Worm (Caenorhabditis elegans): ENCODE data around the gene sru-45.

sru-45 gene

DNA sequence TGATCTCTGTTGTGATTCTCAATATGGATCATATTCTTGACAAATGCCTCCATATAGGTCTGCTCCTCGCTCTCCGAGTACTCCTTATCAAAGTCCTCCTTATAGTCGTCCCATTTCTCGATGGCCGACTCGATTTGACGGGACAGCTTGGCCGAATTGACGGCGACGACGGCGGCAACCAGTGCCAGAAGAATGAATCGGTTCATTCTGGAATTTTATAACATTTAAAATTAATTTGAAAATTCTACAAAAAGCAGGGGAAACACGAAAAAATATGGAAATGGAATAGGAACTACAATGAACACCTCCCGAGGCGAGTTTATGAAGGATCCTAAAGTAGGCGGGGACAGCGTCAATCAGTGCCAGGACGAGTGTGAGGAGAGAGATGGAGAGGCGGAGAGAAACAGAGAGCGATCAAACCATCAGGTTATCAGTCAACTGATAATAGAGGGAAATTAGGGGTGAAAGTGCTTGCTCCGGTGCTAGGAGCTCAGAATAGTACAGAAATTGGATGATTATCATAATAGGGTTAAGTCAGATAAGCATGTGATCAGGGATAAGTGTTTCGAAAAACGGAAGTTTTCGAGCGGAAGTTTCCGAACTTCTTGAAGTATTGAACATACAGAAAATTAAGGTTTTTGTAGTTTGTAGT lies 29.5 kb downstream of the sru-45 start, which contains the start of gene cpl-1 (continued):
- TF ChIP-seq hsf-1 (GFP tag; IDR thresholded peaks at IDR 0.05) = no peak
- no peak for TF ChIP-seq mxl-1 (tag; optimal IDR thresholded peaks at IDR 0.05)
- TF ChIP-seq bed-1 (GFP tag; IDR thresholded peaks at IDR 0.05) = no peak
- TF ChIP-seq ama-1 (optimal IDR thresholded peaks at IDR 0.05) = peak; percentile 63
- TF ChIP-seq ama-1 (GFP tag; optimal IDR thresholded peaks at IDR 0.05) = no peak
- TF ChIP-seq snpc-3.4 (tag; optimal IDR thresholded peaks at IDR 0.05) = no peak
- TF ChIP-seq unc-62 (GFP tag; optimal IDR thresholded peaks at IDR 0.05) = no peak
- TF ChIP-seq Y53F4B.3 (GFP tag; IDR thresholded peaks at IDR 0.05) = no peak
- TF ChIP-seq pha-4 (tag; optimal IDR thresholded peaks at IDR 0.05) = no peak
- no peak for TF ChIP-seq F10E7.11 (tag; optimal IDR thresholded peaks at IDR 0.05)
- no peak for TF ChIP-seq akir-1 (GFP tag; optimal IDR thresholded peaks at IDR 0.05)

ce11 chrV:16596102-16596501 lies 30.4 kb downstream of the sru-45 start:
- TF ChIP-seq chd-7 (tag; optimal IDR thresholded peaks at IDR 0.05) = no peak
- no peak for TF ChIP-seq rcor-1 (GFP tag; IDR thresholded peaks at IDR 0.05)
- no peak for TF ChIP-seq F22D6.2 (tag; optimal IDR thresholded peaks at IDR 0.05)
- no peak for TF ChIP-seq B0035.1 (tag; optimal IDR thresholded peaks at IDR 0.05)
- no peak for TF ChIP-seq snpc-1.3 (tag; optimal IDR thresholded peaks at IDR 0.05; ENCODE audit: insufficient read depth)
- TF ChIP-seq attf-6 (GFP tag; IDR thresholded peaks at IDR 0.05) = no peak
- no peak for TF ChIP-seq unc-62 (GFP tag; optimal IDR thresholded peaks at IDR 0.05)
- no peak for TF ChIP-seq egrh-3 (GFP tag; IDR thresholded peaks at IDR 0.05)
- no peak for TF ChIP-seq snpc-4 (GFP tag; optimal IDR thresholded peaks at IDR 0.05)
- no peak for TF ChIP-seq snpc-4 (tag; optimal IDR thresholded peaks at IDR 0.05)
- no peak for TF ChIP-seq sea-2 (GFP tag; IDR thresholded peaks at IDR 0.05)
- TF ChIP-seq ceh-40 (GFP tag; IDR thresholded peaks at IDR 0.05) = no peak
- no peak for TF ChIP-seq F55B11.4 (tag; optimal IDR thresholded peaks at IDR 0.05; ENCODE audit: borderline replicate concordance, insufficient read depth)
- no peak for TF ChIP-seq dox-1 (GFP tag; IDR thresholded peaks at IDR 0.05)
- TF ChIP-seq cebp-1 (GFP tag; IDR thresholded peaks at IDR 0.05) = no peak
- no peak for TF ChIP-seq cebp-1 (tag; optimal IDR thresholded peaks at IDR 0.05)
- no peak for TF ChIP-seq F49E8.2 (tag; optimal IDR thresholded peaks at IDR 0.05; ENCODE audit: insufficient read depth)

DNA sequence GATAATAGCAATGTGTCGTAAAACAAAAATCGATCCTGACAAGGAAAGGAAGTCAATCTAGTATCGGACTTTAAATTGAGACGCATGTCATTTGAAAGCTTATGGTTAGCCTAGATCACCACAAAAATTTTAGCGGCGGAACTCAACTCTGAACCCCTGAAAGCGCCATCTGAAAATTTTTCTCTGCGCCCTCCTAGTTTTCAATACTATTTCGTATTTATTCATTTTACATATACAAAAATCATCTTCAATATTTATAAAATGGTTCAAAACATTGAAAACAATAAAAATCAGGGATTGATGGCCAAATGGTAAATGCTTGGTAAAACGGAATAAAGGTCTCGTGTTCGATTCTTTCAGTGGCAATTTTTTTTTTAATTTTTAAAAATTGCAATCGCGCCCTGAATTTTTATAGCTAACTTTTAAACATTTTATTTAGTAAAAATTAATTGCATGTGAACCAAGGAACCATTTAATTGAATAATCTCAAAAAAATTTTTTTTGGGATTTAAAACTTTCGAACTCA lies 31.7 kb downstream of the sru-45 start:
- TF ChIP-seq ztf-25 (GFP tag; IDR thresholded peaks at IDR 0.05) (0 out of 2 replicates have a peak, but pooled peaks have one; percentile 29), pbrm-1 (GFP tag; IDR thresholded peaks at IDR 0.05) (0 out of 2 replicates have a peak, but pooled peaks have one; percentile 35), hmg-1.2 (GFP tag; IDR thresholded peaks at IDR 0.05) (peak; percentile 94), attf-6 (GFP tag; IDR thresholded peaks at IDR 0.05) (peak; percentile 60; the same call in 1 of the 2 replicates), lin-26 (GFP tag; IDR thresholded peaks at IDR 0.05) (peak; percentile 71)

DNA sequence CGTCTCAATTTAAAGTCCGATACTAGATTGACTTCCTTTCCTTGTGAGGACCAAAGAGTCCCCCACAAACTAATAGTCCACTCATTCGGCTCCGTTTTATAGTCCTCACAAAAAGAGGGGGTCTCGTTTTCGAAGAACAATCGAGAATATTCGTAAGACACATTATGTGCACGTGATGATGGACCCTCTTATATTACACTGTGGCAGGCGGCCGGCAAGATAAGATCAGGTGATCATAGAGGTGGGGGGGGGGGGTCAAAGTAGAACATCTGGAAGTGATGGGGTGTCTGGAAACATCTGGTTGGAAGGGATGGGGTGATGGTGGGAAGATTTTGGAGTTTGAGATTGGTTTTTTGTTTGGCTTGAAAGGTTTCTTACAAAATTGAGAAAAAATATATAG lies 32.7 kb downstream of the sru-45 start:
- TF ChIP-seq gei-17 (GFP tag; optimal IDR thresholded peaks at IDR 0.05) (no peak), C06A6.2 (GFP tag; conservative IDR thresholded peaks at IDR 0.05) (peak; percentile 64; the same call in 1 of the 2 replicates), sdz-38 (tag; optimal IDR thresholded peaks at IDR 0.05) (no peak), Y53G8AR.9 (GFP tag; conservative IDR thresholded peaks at IDR 0.05) (0 out of 2 replicates have a peak, but pooled peaks have one; percentile 13), madf-6 (GFP tag; IDR thresholded peaks at IDR 0.05) (0 out of 2 replicates have a peak, but pooled peaks have one; percentile 8), pbrm-1 (GFP tag; IDR thresholded peaks at IDR 0.05) (peak; percentile 28; the same call in 1 of the 2 replicates), dox-1 (GFP tag; IDR thresholded peaks at IDR 0.05) (0 out of 2 replicates have a peak, but pooled peaks have one; percentile 25), hsf-1 (GFP tag; IDR thresholded peaks at IDR 0.05) (peak; percentile 85), mcd-1 (GFP tag; IDR thresholded peaks at IDR 0.05) (0 out of 2 replicates have a peak, but pooled peaks have one; percentile 12), let-526 (GFP tag; IDR thresholded peaks at IDR 0.05) (0 out of 2 replicates have a peak, but pooled peaks have one; percentile 61), snpc-1.1 (tag; optimal IDR thresholded peaks at IDR 0.05; ENCODE audit: insufficient read depth) (no peak)

Measured in whole organism, young adult.